Fruit fly (Drosophila melanogaster) whole organism, embryonic: ENCODE data around the gene CG31999.

Source experiments
- BEAF-32 ChIP-seq: fragments of 200-800 bp; sonication (Bioruptor generic); optimal IDR thresholded peaks from 3 replicates; lab custom pipeline; 2017; ENCODE audit warnings: missing biosample characterization, missing genetic modification characterization, mild to moderate bottlenecking, moderate library complexity, missing genetic modification reagents
- CG11085 ChIP-seq: fragments of 200-800 bp; sonication (Bioruptor generic); IDR thresholded peaks from 2 replicates; pipeline ENCODE4 v1.3.6; 2022; ENCODE audit warnings: missing biosample characterization, missing genetic modification characterization
- CG11560 ChIP-seq: fragments of 200-800 bp; sonication (Bioruptor generic); IDR thresholded peaks from 3 replicates; pipeline ENCODE4 v1.3.6; 2022; ENCODE audit warnings: missing biosample characterization, missing genetic modification characterization
- CG12236 ChIP-seq: fragments of 200-800 bp; sonication (Bioruptor generic); optimal IDR thresholded peaks from 2 replicates; lab custom pipeline; 2016; ENCODE audit warnings: missing biosample characterization, missing genetic modification characterization
- CG12659 ChIP-seq: fragments of 200-800 bp; sonication (Bioruptor generic); optimal IDR thresholded peaks from 3 replicates; lab custom pipeline; 2017; ENCODE audit warnings: mild to moderate bottlenecking, missing biosample characterization, missing genetic modification reagents, missing genetic modification characterization
- CG14710 ChIP-seq: fragments of 200-800 bp; sonication (Bioruptor generic); optimal IDR thresholded peaks from 3 replicates; lab custom pipeline; 2019; ENCODE audit warnings: missing biosample characterization, mild to moderate bottlenecking, missing genetic modification characterization, moderate library complexity
- CG15479 ChIP-seq: fragments of 200-800 bp; sonication (Bioruptor generic); optimal IDR thresholded peaks from 3 replicates; lab custom pipeline; 2019; ENCODE audit warnings: missing biosample characterization, mild to moderate bottlenecking, missing genetic modification characterization, moderate library complexity
- CG16815 ChIP-seq: fragments of 200-800 bp; sonication (Bioruptor generic); optimal IDR thresholded peaks from 3 replicates; lab custom pipeline; 2017; ENCODE audit warnings: missing biosample characterization, mild to moderate bottlenecking, missing genetic modification characterization
- CG17802 ChIP-seq: fragments of 200-800 bp; sonication (Bioruptor generic); optimal IDR thresholded peaks from 2 replicates; lab custom pipeline; 2018; ENCODE audit warnings: missing biosample characterization, mild to moderate bottlenecking, missing genetic modification characterization, moderate library complexity
- CG2678 ChIP-seq: fragments of 200-800 bp; sonication (Bioruptor generic); optimal IDR thresholded peaks from 3 replicates; lab custom pipeline; 2019; ENCODE audit warnings: missing biosample characterization, mild to moderate bottlenecking, missing genetic modification characterization, moderate library complexity
- CG3995 ChIP-seq: fragments of 200-800 bp; sonication (Bioruptor generic); optimal IDR thresholded peaks from 3 replicates; lab custom pipeline; 2016; ENCODE audit warnings: missing biosample characterization, missing genetic modification characterization
- CG43689 ChIP-seq: fragments of 200-800 bp; sonication (Bioruptor generic); IDR thresholded peaks from 2 replicates; pipeline ENCODE4 v1.3.6; 2022; ENCODE audit warnings: missing biosample characterization, missing genetic modification characterization
- CG4424 ChIP-seq: fragments of 200-800 bp; sonication (Bioruptor generic); optimal IDR thresholded peaks from 3 replicates; lab custom pipeline; 2016; ENCODE audit warnings: missing biosample characterization, missing genetic modification characterization
- CG8089 ChIP-seq: fragments of 200-800 bp; sonication (Bioruptor generic); optimal IDR thresholded peaks from 3 replicates; lab custom pipeline; 2016; ENCODE audit warnings: missing biosample characterization, missing genetic modification characterization
- CG9215 ChIP-seq: fragments of 200-800 bp; sonication (Bioruptor generic); IDR thresholded peaks from 2 replicates; pipeline ENCODE4 v1.3.6; 2022; ENCODE audit warnings: missing biosample characterization, missing genetic modification characterization
- Deaf1 ChIP-seq: fragments of 200-800 bp; optimal IDR thresholded peaks from 3 replicates; lab custom pipeline; 2019; ENCODE audit warnings: missing biosample characterization, mild to moderate bottlenecking, missing genetic modification characterization, moderate library complexity
- Doc2 ChIP-seq: fragments of 200-800 bp; sonication (Bioruptor generic); IDR thresholded peaks from 2 replicates; pipeline ENCODE4 v1.3.6; 2022; ENCODE audit warnings: missing biosample characterization, missing genetic modification characterization
- Elba2 ChIP-seq: fragments of 200-800 bp; sonication (Bioruptor generic); optimal IDR thresholded peaks from 3 replicates; lab custom pipeline; 2016; ENCODE audit warnings: missing biosample characterization, missing genetic modification characterization
- Fer2 ChIP-seq: fragments of 200-800 bp; sonication (Bioruptor generic); optimal IDR thresholded peaks from 2 replicates; lab custom pipeline; 2018; ENCODE audit warnings: missing biosample characterization, mild to moderate bottlenecking, missing genetic modification characterization, moderate library complexity
- Fer3 ChIP-seq: fragments of 200-800 bp; sonication (Bioruptor generic); optimal IDR thresholded peaks from 2 replicates; lab custom pipeline; 2018; ENCODE audit warnings: missing biosample characterization, mild to moderate bottlenecking, missing genetic modification characterization, moderate library complexity
- H15 ChIP-seq: fragments of 200-800 bp; sonication (Bioruptor generic); IDR thresholded peaks from 3 replicates; pipeline ENCODE4 v1.3.6; 2022; ENCODE audit warnings: missing biosample characterization, missing genetic modification characterization
- H2.0 ChIP-seq: fragments of 200-800 bp; sonication (Bioruptor generic); IDR thresholded peaks from 2 replicates; pipeline ENCODE4 v1.3.6; 2022; ENCODE audit warnings: missing biosample characterization, missing genetic modification characterization
- HLH54F ChIP-seq: fragments of 200-800 bp; sonication (Bioruptor generic); optimal IDR thresholded peaks from 3 replicates; lab custom pipeline; 2016; ENCODE audit warnings: missing biosample characterization, missing genetic modification characterization
- HmgZ ChIP-seq: fragments of 200-800 bp; sonication (Bioruptor generic); optimal IDR thresholded peaks from 2 replicates; lab custom pipeline; 2018; ENCODE audit warnings: missing biosample characterization, mild to moderate bottlenecking, missing genetic modification characterization
- Jarid2 ChIP-seq: fragments of 200-800 bp; sonication (Bioruptor generic); optimal IDR thresholded peaks from 3 replicates; lab custom pipeline; 2017; ENCODE audit warnings: mild to moderate bottlenecking, missing biosample characterization, missing genetic modification reagents, missing genetic modification characterization
- Lhr ChIP-seq: fragments of 200-800 bp; sonication (Bioruptor generic); optimal IDR thresholded peaks from 3 replicates; lab custom pipeline; 2017; ENCODE audit warnings: mild to moderate bottlenecking, missing biosample characterization, missing genetic modification reagents, missing genetic modification characterization
- Mrtf ChIP-seq: fragments of 200-800 bp; sonication (Bioruptor generic); IDR thresholded peaks from 3 replicates; pipeline ENCODE4 v1.3.6; 2022; ENCODE audit warnings: missing biosample characterization, missing genetic modification characterization
- Nf-YA ChIP-seq: fragments of 200-800 bp; sonication (Bioruptor generic); IDR thresholded peaks from 2 replicates; pipeline ENCODE4 v1.3.6; 2022; ENCODE audit warnings: missing biosample characterization, missing genetic modification characterization
- Poxn ChIP-seq: fragments of 200-800 bp; sonication (Bioruptor generic); IDR thresholded peaks from 2 replicates; pipeline ENCODE4 v1.3.6; 2022; ENCODE audit warnings: missing biosample characterization, missing genetic modification characterization
- Sry-δ ChIP-seq: fragments of 200-800 bp; sonication (Bioruptor generic); optimal IDR thresholded peaks from 2 replicates; lab custom pipeline; 2016; ENCODE audit warnings: missing biosample characterization, missing genetic modification characterization
- Usf ChIP-seq: fragments of 200-800 bp; sonication (Bioruptor generic); optimal IDR thresholded peaks from 2 replicates; lab custom pipeline; 2017; ENCODE audit warnings: missing genotype, missing biosample characterization, missing genetic modification characterization
- amos ChIP-seq: fragments of 200-800 bp; sonication (Bioruptor generic); IDR thresholded peaks from 2 replicates; pipeline ENCODE4 v1.3.6; 2022; ENCODE audit warnings: missing biosample characterization, missing genetic modification characterization; ENCODE audit not compliant: partially characterized antibody
- crp ChIP-seq, 2 experiments: fragments of 200-800 bp; sonication (Bioruptor generic); optimal IDR thresholded peaks; 2 replicates in 1 of 2; 3 replicates in 1 of 2; lab custom pipeline; 2017; ENCODE audit warnings: missing biosample characterization in 2 of 2, missing genetic modification characterization in 2 of 2, mild to moderate bottlenecking in 1 of 2, moderate library complexity in 1 of 2
- fd102C ChIP-seq: fragments of 200-800 bp; sonication (Bioruptor generic); optimal IDR thresholded peaks from 2 replicates; lab custom pipeline; 2018; ENCODE audit warnings: missing biosample characterization, mild to moderate bottlenecking, missing genetic modification characterization, moderate library complexity
- fu2 ChIP-seq: fragments of 200-800 bp; sonication (Bioruptor generic); optimal IDR thresholded peaks from 2 replicates; lab custom pipeline; 2016; ENCODE audit warnings: missing biosample characterization, missing genetic modification characterization
- grau ChIP-seq: fragments of 200-800 bp; optimal IDR thresholded peaks from 3 replicates; lab custom pipeline; 2019; ENCODE audit warnings: missing biosample characterization, mild to moderate bottlenecking, missing genetic modification characterization, moderate library complexity
- gsb ChIP-seq: fragments of 200-800 bp; sonication (Bioruptor generic); IDR thresholded peaks from 2 replicates; pipeline ENCODE4 v1.3.6; 2022; ENCODE audit warnings: missing biosample characterization, missing genetic modification characterization
- hth ChIP-seq: fragments of >200 bp; optimal IDR thresholded peaks from 2 replicates; lab custom pipeline; 2017; ENCODE audit warnings: inconsistent platforms
- jigr1 ChIP-seq: fragments of 200-800 bp; sonication (Bioruptor generic); IDR thresholded peaks from 3 replicates; pipeline ENCODE4 v1.3.6; 2022; ENCODE audit warnings: missing biosample characterization, missing genetic modification characterization
- ken ChIP-seq: fragments of 200-800 bp; sonication (Bioruptor generic); IDR thresholded peaks from 3 replicates; pipeline ENCODE4 v1.3.6; 2022; ENCODE audit warnings: missing biosample characterization, missing genetic modification characterization
- lola ChIP-seq, 3 experiments: fragments of >200 bp in 2 of 3; fragments of 200-800 bp in 1 of 3; sonication (Bioruptor generic) in 1 of 3; optimal IDR thresholded peaks; 2 replicates each; lab custom pipeline; 2017 to 2019; ENCODE audit warnings: missing biosample characterization in 3 of 3, missing genetic modification characterization in 3 of 3, mild to moderate bottlenecking in 1 of 3, moderate library complexity in 1 of 3
- pum ChIP-seq: fragments of 200-800 bp; sonication (Bioruptor generic); optimal IDR thresholded peaks from 2 replicates; lab custom pipeline; 2016; ENCODE audit warnings: missing biosample characterization, missing genetic modification characterization
- sim ChIP-seq: fragments of 200-800 bp; sonication (Bioruptor generic); IDR thresholded peaks from 2 replicates; pipeline ENCODE4 v1.3.6; 2022; ENCODE audit warnings: missing biosample characterization, missing genetic modification characterization
- slbo ChIP-seq: fragments of 200-800 bp; sonication (Bioruptor generic); IDR thresholded peaks from 2 replicates; pipeline ENCODE4 v1.3.6; 2022; ENCODE audit warnings: missing biosample characterization, missing genetic modification characterization
- tio ChIP-seq: fragments of 200-800 bp; sonication (Bioruptor generic); optimal IDR thresholded peaks from 2 replicates; lab custom pipeline; 2017; ENCODE audit warnings: missing biosample characterization, missing genetic modification characterization, inconsistent platforms
- tna ChIP-seq: fragments of 200-800 bp; sonication (Bioruptor generic); IDR thresholded peaks from 2 replicates; pipeline ENCODE4 v1.3.6; 2022; ENCODE audit warnings: missing biosample characterization, missing genetic modification characterization; ENCODE audit not compliant: partially characterized antibody
- tup ChIP-seq: fragments of 200-800 bp; sonication (Bioruptor generic); optimal IDR thresholded peaks from 2 replicates; lab custom pipeline; 2016; ENCODE audit warnings: missing biosample characterization, mild to moderate bottlenecking, missing genetic modification characterization, moderate library complexity
- twi ChIP-seq: fragments of 200-800 bp; optimal IDR thresholded peaks from 2 replicates; lab custom pipeline; 2019; ENCODE audit warnings: missing biosample characterization, mild to moderate bottlenecking, missing genetic modification characterization, moderate library complexity
- vvl ChIP-seq: fragments of 200-800 bp; sonication (Bioruptor generic); IDR thresholded peaks from 2 replicates; pipeline ENCODE4 v1.3.6; 2022; ENCODE audit warnings: missing biosample characterization, missing genetic modification characterization
- wdn ChIP-seq: fragments of 200-800 bp; sonication (Bioruptor generic); IDR thresholded peaks from 2 replicates; pipeline ENCODE4 v1.3.6; 2022; ENCODE audit warnings: missing biosample characterization, missing genetic modification characterization
- zen ChIP-seq: fragments of 200-800 bp; sonication (Bioruptor generic); optimal IDR thresholded peaks from 3 replicates; lab custom pipeline; 2018; ENCODE audit warnings: missing biosample characterization, mild to moderate bottlenecking, missing genetic modification characterization, moderate library complexity
- zfh1 ChIP-seq: fragments of 200-800 bp; sonication (Bioruptor generic); IDR thresholded peaks from 3 replicates; pipeline ENCODE4 v1.3.6; 2022; ENCODE audit warnings: missing biosample characterization, missing genetic modification characterization

The CG31999 gene

DNA sequence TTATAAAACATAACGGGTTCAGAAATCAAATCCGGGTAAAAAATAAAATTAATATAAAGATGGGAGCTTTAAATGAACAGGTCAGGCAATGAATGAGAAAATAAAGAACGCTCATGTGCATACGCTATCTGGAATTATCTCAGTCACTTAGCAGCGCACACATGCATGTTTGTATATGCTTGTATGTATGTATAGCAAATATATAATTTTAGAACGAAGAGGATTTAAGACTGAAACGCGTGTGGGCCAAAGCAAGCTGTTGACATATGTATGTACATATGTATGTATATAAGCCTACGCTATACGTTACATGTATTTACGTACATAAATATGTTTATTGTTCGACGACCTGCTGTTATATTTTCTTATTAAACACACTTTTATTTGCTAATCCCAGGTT, 1.7 kb downstream of the CG31999 start (continued):
- TF ChIP-seq Elba2 (GFP tag; lab: Kevin White, UChicago) (no peak), Nf-YA (GFP tag; lab: Robert Waterston, UW) (no peak), grau (no peak), pum (GFP tag; lab: Kevin White, UChicago) (no peak), CG4424 (GFP tag; lab: Kevin White, UChicago) (peak; percentile 27), zen (tag; lab: Kevin White, UChicago) (peak; percentile 61), CG12236 (GFP tag; lab: Kevin White, UChicago) (peak; percentile 57), HLH54F (no peak), H2.0 (GFP tag; lab: Robert Waterston, UW) (no peak), CG8089 (GFP tag; lab: Kevin White, UChicago) (no peak), vvl (GFP tag; lab: Robert Waterston, UW) (no peak), CG11085 (no peak), twi (tag; lab: Kevin White, UChicago) (peak; percentile 82), HmgZ (tag; lab: Kevin White, UChicago) (no peak), crp (GFP tag; optimal IDR thresholded peaks at IDR 0.05; lab: Kevin White, UChicago) (no peak), Jarid2 (GFP tag; lab: Kevin White, UChicago) (no peak), Mrtf (GFP tag; lab: Robert Waterston, UW) (no peak), BEAF-32 (GFP tag; lab: Kevin White, UChicago) (no peak), lola (GFP tag; optimal IDR thresholded peaks at IDR 0.05; lab: Kevin White, UChicago) (peak in 1 of 3 experiments; percentile 42), Sry-δ (GFP tag; lab: Kevin White, UChicago) (no peak), CG43689 (GFP tag; lab: Robert Waterston, UW) (no peak), CG11560 (tag; lab: Robert Waterston, UW) (no peak), CG9215 (GFP tag; lab: Robert Waterston, UW) (no peak), H15 (no peak), sim (GFP tag; lab: Robert Waterston, UW) (no peak), amos (no peak), wdn (GFP tag; lab: Robert Waterston, UW) (no peak), gsb (GFP tag; lab: Robert Waterston, UW) (no peak), CG2678 (tag; lab: Kevin White, UChicago) (no peak), zfh1 (GFP tag; lab: Robert Waterston, UW) (no peak), Poxn (no peak), slbo (GFP tag; lab: Robert Waterston, UW) (no peak), CG3995 (GFP tag; lab: Kevin White, UChicago) (no peak), CG14710 (tag; lab: Kevin White, UChicago) (no peak), ken (GFP tag; lab: Robert Waterston, UW) (no peak), fd102C (peak; percentile 78), CG12659 (peak; percentile 47), jigr1 (GFP tag; lab: Robert Waterston, UW) (no peak), hth (lab: Kevin White, UChicago) (no peak), Doc2 (GFP tag; lab: Robert Waterston, UW) (no peak), Usf (GFP tag; lab: Kevin White, UChicago) (no peak), Fer2 (tag; lab: Kevin White, UChicago) (no peak), Deaf1 (tag; lab: Kevin White, UChicago) (no peak), tna (GFP tag; lab: Robert Waterston, UW) (no peak), CG17802 (no peak), Fer3 (tag; lab: Kevin White, UChicago) (no peak), fu2 (GFP tag; lab: Kevin White, UChicago) (no peak), tio (GFP tag; lab: Kevin White, UChicago) (no peak), CG15479 (GFP tag; lab: Kevin White, UChicago) (peak; percentile 61), Lhr (GFP tag; lab: Kevin White, UChicago) (peak; percentile 14), tup (GFP tag; lab: Kevin White, UChicago) (no peak), CG16815 (GFP tag; lab: Kevin White, UChicago) (no peak)
